Fruit fly (Drosophila melanogaster) whole organism, wandering third instar larva: ENCODE data around the gene Kif3C.

Source experiments
- Abd-B ChIP-seq: fragments of >200 bp; optimal IDR thresholded peaks from 2 replicates; lab custom pipeline; 2017; ENCODE audit warnings: missing biosample characterization, missing genetic modification characterization
- CG32264 ChIP-seq: fragments of 200-800 bp; sonication (Bioruptor generic); optimal IDR thresholded peaks from 2 replicates; lab custom pipeline; 2016; ENCODE audit warnings: missing biosample characterization, missing genetic modification characterization
- CG9705 ChIP-seq: fragments of 200-800 bp; sonication (Bioruptor generic); optimal IDR thresholded peaks from 2 replicates; lab custom pipeline; 2018; ENCODE audit warnings: missing biosample characterization, mild to moderate bottlenecking, missing genetic modification characterization
- CrebA ChIP-seq: fragments of 200-800 bp; sonication (Bioruptor generic); optimal IDR thresholded peaks from 2 replicates; lab custom pipeline; 2016; ENCODE audit warnings: missing biosample characterization, mild to moderate bottlenecking, missing genetic modification characterization, borderline replicate concordance
- Dfd ChIP-seq: fragments of >200 bp; optimal IDR thresholded peaks from 2 replicates; lab custom pipeline; 2017; ENCODE audit warnings: missing biosample characterization, missing genetic modification characterization
- GATAd ChIP-seq: sonication (Bioruptor generic); optimal IDR thresholded peaks from 2 replicates; lab custom pipeline; 2016; ENCODE audit warnings: missing biosample characterization, missing genetic modification characterization
- HLH106 ChIP-seq: fragments of 200-800 bp; optimal IDR thresholded peaks from 3 replicates; lab custom pipeline; 2019; ENCODE audit warnings: missing biosample characterization, mild to moderate bottlenecking, missing genetic modification characterization, moderate library complexity
- Hnf4 ChIP-seq: fragments of 200-800 bp; sonication (Bioruptor generic); optimal IDR thresholded peaks from 2 replicates; lab custom pipeline; 2016; ENCODE audit warnings: missing biosample characterization, mild to moderate bottlenecking, missing genetic modification characterization
- Hr78 ChIP-seq: fragments of >200 bp; optimal IDR thresholded peaks from 2 replicates; lab custom pipeline; 2017; ENCODE audit warnings: missing biosample characterization, missing genetic modification characterization
- Hr83 ChIP-seq: fragments of 200-300 bp; sonication (Bioruptor generic); optimal IDR thresholded peaks from 2 replicates; lab custom pipeline; 2016; ENCODE audit warnings: missing biosample characterization, mild to moderate bottlenecking, missing genetic modification characterization, moderate library complexity; ENCODE audit not compliant: poor library complexity, severe bottlenecking
- Jra ChIP-seq: sonication (Bioruptor generic); optimal IDR thresholded peaks from 2 replicates; lab custom pipeline; 2016; ENCODE audit warnings: missing biosample characterization, missing genetic modification characterization
- Mio ChIP-seq: sonication (Bioruptor generic); optimal IDR thresholded peaks from 2 replicates; lab custom pipeline; 2016; ENCODE audit warnings: missing biosample characterization, missing genetic modification characterization
- N ChIP-seq: fragments of >200 bp; optimal IDR thresholded peaks from 2 replicates; lab custom pipeline; 2018; ENCODE audit warnings: missing biosample characterization, missing external identifiers, missing genetic modification characterization
- Vsx2 ChIP-seq: fragments of 200-300, 225-300 bp; sonication (Bioruptor generic); optimal IDR thresholded peaks from 2 replicates; lab custom pipeline; 2018; ENCODE audit warnings: missing biosample characterization, missing genetic modification characterization; ENCODE audit not compliant: partially characterized antibody
- br ChIP-seq: fragments of 200-800 bp; sonication (Bioruptor generic); optimal IDR thresholded peaks from 2 replicates; lab custom pipeline; 2016; ENCODE audit warnings: missing biosample characterization, missing genetic modification characterization
- brk ChIP-seq: fragments of 200-800 bp; sonication (Bioruptor generic); optimal IDR thresholded peaks from 2 replicates; lab custom pipeline; 2016; ENCODE audit warnings: missing biosample characterization, mild to moderate bottlenecking, missing genetic modification characterization
- dl ChIP-seq, 2 experiments: fragments of 175-275, 200-275 bp in 1 of 2; fragments of 200-275 bp in 1 of 2; sonication (Bioruptor generic); optimal IDR thresholded peaks; lab custom pipeline; 2018; ENCODE audit warnings: mild to moderate bottlenecking in 2 of 2, missing biosample characterization in 2 of 2, missing genetic modification characterization in 2 of 2, moderate library complexity in 2 of 2; ENCODE audit not compliant: partially characterized antibody in 2 of 2, insufficient read depth in 1 of 2
- dmrt93B ChIP-seq: fragments of 200-800 bp; sonication (Bioruptor generic); optimal IDR thresholded peaks from 2 replicates; lab custom pipeline; 2018; ENCODE audit warnings: missing biosample characterization, mild to moderate bottlenecking, missing genetic modification characterization
- dsf ChIP-seq: sonication (Bioruptor generic); optimal IDR thresholded peaks from 2 replicates; lab custom pipeline; 2016; ENCODE audit warnings: missing biosample characterization, missing genetic modification characterization, borderline replicate concordance
- ey ChIP-seq: fragments of 200-800 bp; sonication (Bioruptor generic); optimal IDR thresholded peaks from 2 replicates; lab custom pipeline; 2016; ENCODE audit warnings: missing biosample characterization, missing genetic modification characterization
- foxo ChIP-seq, 2 experiments: fragments of 200-800 bp; sonication (Bioruptor generic); optimal IDR thresholded peaks; 2 replicates in 1 of 2; 3 replicates in 1 of 2; lab custom pipeline; 2016 to 2017; ENCODE audit warnings: missing biosample characterization in 2 of 2, missing genetic modification characterization in 2 of 2
- fru ChIP-seq: fragments of 200-800 bp; sonication (Bioruptor generic); optimal IDR thresholded peaks from 3 replicates; lab custom pipeline; 2016; ENCODE audit warnings: missing biosample characterization, mild to moderate bottlenecking, missing genetic modification characterization
- h ChIP-seq: fragments of 200-800 bp; sonication (Bioruptor generic); optimal IDR thresholded peaks from 3 replicates; lab custom pipeline; 2016; ENCODE audit warnings: missing biosample characterization, mild to moderate bottlenecking, missing genetic modification characterization
- jim ChIP-seq: fragments of 175-275, 200-325 bp; sonication (Bioruptor generic); optimal IDR thresholded peaks from 2 replicates; lab custom pipeline; 2016; ENCODE audit warnings: missing biosample characterization, mild to moderate bottlenecking, missing genetic modification characterization
- pan ChIP-seq: fragments of >200 bp; optimal IDR thresholded peaks from 2 replicates; lab custom pipeline; 2017
- rgr ChIP-seq: fragments of 200-800 bp; sonication (Bioruptor generic); optimal IDR thresholded peaks from 3 replicates; lab custom pipeline; 2016; ENCODE audit warnings: missing biosample characterization, mild to moderate bottlenecking, missing genetic modification characterization
- sv ChIP-seq: fragments of 200-800 bp; sonication (Bioruptor generic); optimal IDR thresholded peaks from 3 replicates; lab custom pipeline; 2016; ENCODE audit warnings: missing biosample characterization, missing genetic modification characterization
- tai ChIP-seq: sonication (Bioruptor generic); optimal IDR thresholded peaks from 2 replicates; lab custom pipeline; 2016; ENCODE audit warnings: missing biosample characterization, missing genetic modification characterization
- usp ChIP-seq: fragments of >200 bp; optimal IDR thresholded peaks from 2 replicates; lab custom pipeline; 2017; ENCODE audit warnings: missing biosample characterization, missing genetic modification characterization
- woc ChIP-seq: sonication (Bioruptor generic); optimal IDR thresholded peaks from 2 replicates; lab custom pipeline; 2016; ENCODE audit warnings: missing biosample characterization, mild to moderate bottlenecking, missing genetic modification characterization

Gene Kif3C

DNA sequence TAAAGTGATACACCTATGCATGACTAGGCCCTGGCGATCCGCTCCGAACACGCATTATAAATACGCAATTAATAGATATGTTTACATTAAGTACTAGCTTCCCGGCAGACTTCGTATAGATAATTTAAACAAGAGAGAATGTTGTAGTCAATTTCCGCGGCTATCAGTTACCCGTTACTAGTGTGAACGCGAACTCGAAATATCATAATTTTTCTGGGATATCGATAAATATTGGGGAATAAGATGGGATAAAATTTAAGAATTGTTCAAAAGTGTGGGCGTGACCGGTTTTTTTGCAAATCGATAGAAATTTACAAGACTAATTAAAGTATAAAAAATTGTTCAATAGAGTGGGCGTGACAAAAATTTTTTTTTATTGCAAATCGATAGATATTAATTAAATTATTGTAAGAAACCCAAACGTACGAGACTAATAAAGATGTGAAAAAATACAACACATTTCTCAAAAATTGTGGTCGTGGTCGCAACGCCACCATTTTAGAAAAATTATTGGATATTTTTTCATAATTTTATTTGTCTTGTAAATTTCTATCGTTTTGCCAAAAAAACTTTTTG lies 788 bp downstream of the Kif3C start:
- TF ChIP-seq Dfd (GFP tag; lab: Kevin White, UChicago) (peak; percentile 65), dl (GFP tag; optimal IDR thresholded peaks at IDR 0.05; lab: Kevin White, UChicago; ENCODE audit: insufficient read depth in 1 of 2, partially characterized antibody in 2 of 2) (no peak)

DNA sequence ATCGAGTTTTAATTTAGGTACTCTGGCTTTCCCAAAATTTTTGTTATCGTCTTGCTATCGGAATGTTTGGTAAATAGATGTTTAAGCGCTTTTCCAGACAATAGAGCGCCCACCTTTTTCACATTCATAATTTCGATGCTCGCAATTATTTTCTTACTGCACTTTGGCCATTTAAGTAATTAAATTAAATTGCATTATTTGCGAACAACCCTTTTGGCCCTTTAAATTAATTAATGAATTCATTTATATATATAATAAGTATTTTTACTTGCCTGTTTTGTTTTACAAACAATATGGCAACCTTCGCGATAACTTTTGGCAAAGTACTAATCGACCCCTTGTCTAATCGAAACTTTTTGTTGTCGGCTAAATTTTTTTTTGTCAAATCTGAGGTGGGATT lies 9.0 kb downstream of the Kif3C start:
- no peak for TF ChIP-seq pan (lab: Kevin White, UChicago)
- no peak for TF ChIP-seq foxo (GFP tag; optimal IDR thresholded peaks at IDR 0.05; lab: Kevin White, UChicago)
- TF ChIP-seq Vsx2: no peak
- TF ChIP-seq usp (GFP tag; lab: Kevin White, UChicago): no peak
- TF ChIP-seq dmrt93B (GFP tag; lab: Kevin White, UChicago): no peak
- TF ChIP-seq Hr83: no peak
- TF ChIP-seq fru (GFP tag; lab: Kevin White, UChicago): no peak
- no peak for TF ChIP-seq N
- no peak for TF ChIP-seq woc (GFP tag; lab: Kevin White, UChicago)
- no peak for TF ChIP-seq HLH106 (tag; lab: Kevin White, UChicago)

DNA sequence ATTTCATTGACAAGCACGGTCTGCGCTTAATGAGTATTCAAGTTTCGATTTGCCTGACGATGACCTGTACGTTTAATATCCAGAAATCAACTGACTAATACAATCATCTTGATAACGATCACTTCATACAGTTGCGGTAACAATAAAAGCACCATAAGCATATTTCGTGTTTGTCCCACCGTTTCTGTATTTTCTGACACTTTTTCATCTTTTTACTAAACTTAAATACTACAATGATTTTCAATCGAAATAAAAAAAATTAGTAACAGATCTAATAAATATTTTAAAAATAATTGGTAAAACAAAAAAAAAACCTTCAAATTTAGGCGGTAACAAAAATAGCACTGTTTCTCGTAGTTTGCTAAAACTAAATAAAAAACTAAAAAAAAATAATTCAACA lies 14.8 kb downstream of the Kif3C start, which contains the start of gene CG32017:
TSS of gene CG32017 (minus strand) at position 101 of the 400 bp plus-strand sequence.
- TF ChIP-seq jim: no peak
- TF ChIP-seq N: no peak
- no peak for TF ChIP-seq CG9705 (GFP tag; lab: Kevin White, UChicago)
- no peak for TF ChIP-seq Hr83
- no peak for TF ChIP-seq Vsx2

- no peak for TF ChIP-seq GATAd
- TF ChIP-seq sv (GFP tag; lab: Kevin White, UChicago): no peak
- no peak for TF ChIP-seq tai (GFP tag; lab: Kevin White, UChicago)
Observed at dm6 chr4:1175156-1175555, 27.9 kb downstream of the Kif3C start.

DNA sequence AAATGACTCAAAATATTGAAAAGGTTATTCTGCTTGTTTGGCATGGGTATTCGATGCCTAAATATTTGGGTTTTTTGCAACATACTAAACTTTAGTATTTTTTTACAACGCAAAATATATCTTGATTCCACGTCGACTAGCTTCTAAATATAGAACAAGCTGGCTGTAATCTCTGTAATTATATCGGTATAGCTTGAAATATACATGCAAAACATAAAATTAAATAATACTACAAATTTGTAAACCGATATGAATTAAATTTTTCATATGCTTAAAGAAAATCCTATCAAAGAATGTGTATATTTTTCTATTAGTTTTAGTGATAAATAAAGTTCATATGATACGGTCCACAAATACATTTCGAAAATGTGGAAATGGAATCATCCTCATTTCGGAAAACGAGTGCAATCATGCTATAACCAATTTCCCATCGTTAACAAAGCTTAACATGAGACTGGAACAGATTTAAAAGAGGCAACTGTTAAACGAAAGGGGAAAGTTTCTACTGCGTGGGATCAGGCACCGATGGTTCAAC lies 34.4 kb downstream of the Kif3C start, which contains the start of gene pho:
TSS of gene pho (minus strand) at position 38 of the 535 bp plus-strand sequence.
- TF ChIP-seq Abd-B (no peak), Hnf4 (GFP tag; lab: Kevin White, UChicago) (no peak), N (peak; percentile 66), jim (no peak), Hr83 (no peak), pan (lab: Kevin White, UChicago) (no peak), sv (GFP tag; lab: Kevin White, UChicago) (no peak), Jra (GFP tag; lab: Kevin White, UChicago) (no peak), CG32264 (no peak), dsf (GFP tag; lab: Kevin White, UChicago) (no peak), Hr78 (GFP tag; lab: Kevin White, UChicago) (peak; percentile 85), tai (GFP tag; lab: Kevin White, UChicago) (peak; percentile 25), CrebA (GFP tag; lab: Kevin White, UChicago) (no peak), dmrt93B (GFP tag; lab: Kevin White, UChicago) (no peak), woc (GFP tag; lab: Kevin White, UChicago) (peak; percentile 78), usp (GFP tag; lab: Kevin White, UChicago) (no peak)

DNA sequence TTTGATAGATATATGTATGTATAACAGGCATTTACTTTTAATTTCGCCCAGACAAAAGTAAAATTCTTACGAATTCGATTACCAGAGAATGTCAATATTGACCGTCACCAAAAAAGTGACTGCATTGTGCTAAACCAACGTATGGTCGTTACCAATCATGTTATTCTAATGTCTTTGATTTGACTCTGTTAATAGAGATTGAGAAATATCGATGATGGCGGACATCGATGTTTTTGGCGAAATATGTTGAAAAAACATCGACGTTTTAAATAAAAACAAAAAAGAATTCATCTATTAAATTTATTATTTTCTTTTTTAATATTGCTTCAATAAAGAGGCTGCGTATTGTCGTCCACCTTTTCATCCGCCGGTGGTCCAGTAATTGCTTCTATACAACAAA lies 35.5 kb downstream of the Kif3C start:
- TF ChIP-seq CG32264 (no peak), Abd-B (no peak), CrebA (GFP tag; lab: Kevin White, UChicago) (no peak), dl (GFP tag; optimal IDR thresholded peaks at IDR 0.05; lab: Kevin White, UChicago; ENCODE audit: insufficient read depth in 1 of 2, partially characterized antibody in 2 of 2) (no peak), Mio (GFP tag; lab: Kevin White, UChicago) (no peak), Dfd (GFP tag; lab: Kevin White, UChicago) (no peak), pan (lab: Kevin White, UChicago) (no peak), CG9705 (GFP tag; lab: Kevin White, UChicago) (no peak), brk (GFP tag; lab: Kevin White, UChicago) (no peak), br (no peak), ey (GFP tag; lab: Kevin White, UChicago) (no peak), dmrt93B (GFP tag; lab: Kevin White, UChicago) (no peak), h (GFP tag; lab: Kevin White, UChicago) (no peak), Hr78 (GFP tag; lab: Kevin White, UChicago) (no peak), jim (no peak), usp (GFP tag; lab: Kevin White, UChicago) (no peak), rgr (GFP tag; lab: Kevin White, UChicago) (no peak)
